Worm (Caenorhabditis elegans) whole organism, young adult: ENCODE results near the gene dct-17.

Experiments used
- C17E4.6 ChIP-seq: fragments of 200-800 bp; sonication (Bioruptor generic); IDR thresholded peaks from 2 replicates; pipeline ENCODE4 v1.3.6; 2022; ENCODE audit warnings: missing genetic modification reagents, missing genetic modification characterization, missing compliant biosample characterization
- F55B11.4 ChIP-seq: sonication (generic microtip); optimal IDR thresholded peaks from 2 replicates; lab custom pipeline; 2016; ENCODE audit warnings: missing compliant biosample characterization, missing genetic modification characterization, borderline replicate concordance; ENCODE audit not compliant: insufficient read depth
- lin-54 ChIP-seq: fragments of 200-800 bp; sonication (Bioruptor generic); optimal IDR thresholded peaks from 2 replicates; lab custom pipeline; 2018; ENCODE audit warnings: mild to moderate bottlenecking, missing genetic modification characterization, missing compliant biosample characterization
- mel-28 ChIP-seq: sonication (generic microtip); optimal IDR thresholded peaks from 2 replicates; lab custom pipeline; 2016; ENCODE audit warnings: borderline replicate concordance, mild to moderate bottlenecking, missing genetic modification characterization, missing compliant biosample characterization
- pha-4 ChIP-seq: fragments of 150-350 bp; sonication (generic microtip); optimal IDR thresholded peaks from 2 replicates; lab custom pipeline; 2014; ENCODE audit warnings: missing biosample characterization, missing genetic modification reagents, missing genetic modification characterization
- unc-130 ChIP-seq: sonication (generic microtip); optimal IDR thresholded peaks from 2 replicates; lab custom pipeline; 2016; ENCODE audit warnings: missing genetic modification reagents, missing genetic modification characterization, missing compliant biosample characterization

DNA sequence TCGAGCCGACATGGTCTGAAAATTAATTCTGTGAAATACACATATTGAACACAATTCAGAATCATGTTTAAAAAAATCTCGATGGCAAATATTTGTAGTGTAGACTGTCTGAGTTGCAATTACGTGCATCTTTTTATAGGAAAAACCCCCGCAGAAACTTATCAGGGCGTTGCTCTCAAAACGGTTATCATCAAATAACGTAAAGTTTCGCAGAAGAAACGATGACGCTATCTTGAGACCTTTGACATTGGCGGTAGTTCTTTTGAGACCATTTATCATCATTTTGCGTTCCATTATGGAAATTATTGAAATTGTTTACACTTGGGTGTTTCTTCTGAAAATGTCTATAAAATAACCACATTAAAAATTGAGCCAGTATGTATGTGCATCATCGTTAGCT, at the start of gene dct-17:
- TF ChIP-seq pha-4 (tag; lab: Kevin White, UChicago) (no peak), lin-54 (GFP tag; lab: Kevin White, UChicago) (no peak), F55B11.4 (no peak), C17E4.6 (GFP tag; lab: Robert Waterston, UW) (no peak), unc-130 (GFP tag; lab: Kevin White, UChicago) (no peak), mel-28 (tag; lab: Kevin White, UChicago) (no peak)
